Fruit fly (Drosophila melanogaster): ENCODE data around the gene Sec8.

DNA sequence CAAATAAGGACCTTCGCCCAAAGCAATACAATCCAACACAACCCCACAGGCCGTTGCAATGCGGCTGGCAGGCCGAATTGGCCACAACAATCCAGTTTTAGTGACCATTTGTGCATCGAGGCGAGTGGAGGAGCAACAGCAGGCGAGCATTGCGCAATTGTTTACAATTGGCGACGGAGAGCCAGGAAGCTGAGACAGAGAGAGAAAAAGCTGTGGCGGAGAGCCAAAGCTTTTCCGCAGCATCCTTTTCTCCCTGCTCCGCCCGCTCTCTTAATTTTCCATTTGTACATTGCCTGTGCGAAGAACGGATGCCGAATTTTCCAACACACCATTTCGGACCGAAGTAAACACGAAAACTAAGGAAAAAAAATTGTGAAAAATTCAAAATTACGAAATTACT is 22.7 kb upstream of the Sec8 start, which contains the start of gene kat-60L1:
- TF ChIP-seq Gug (GFP tag; IDR thresholded peaks at IDR 0.05) (no peak), vri (GFP tag; optimal IDR thresholded peaks at IDR 0.05) (no peak), Lpt (GFP tag; optimal IDR thresholded peaks at IDR 0.05) (no peak), fd59A (GFP tag; optimal IDR thresholded peaks at IDR 0.05) (no peak), Ets21C (GFP tag; optimal IDR thresholded peaks at IDR 0.05) (no peak), dsx (GFP tag; optimal IDR thresholded peaks at IDR 0.05; ENCODE audit: poor library complexity, severe bottlenecking) (no peak), CG16779 (tag; optimal IDR thresholded peaks at IDR 0.05) (no peak), CG3032 (tag; optimal IDR thresholded peaks at IDR 0.05) (no peak)
